Fruit fly (Drosophila melanogaster) whole organism, embryonic: ENCODE results near the gene AlkB.

Experiments used
- BEAF-32 ChIP-seq: fragments of 200-800 bp; sonication (Bioruptor generic); optimal IDR thresholded peaks from 3 replicates; lab custom pipeline; 2017; ENCODE audit warnings: missing biosample characterization, missing genetic modification characterization, mild to moderate bottlenecking, moderate library complexity, missing genetic modification reagents
- Bgb ChIP-seq: fragments of 200-800 bp; sonication (Bioruptor generic); IDR thresholded peaks from 2 replicates; pipeline ENCODE4 v1.3.6; 2022; ENCODE audit warnings: missing biosample characterization, missing genetic modification characterization; ENCODE audit not compliant: partially characterized antibody
- CG1024 ChIP-seq: fragments of 200-800 bp; sonication (Bioruptor generic); IDR thresholded peaks from 2 replicates; pipeline ENCODE4 v1.3.6; 2022; ENCODE audit warnings: missing biosample characterization, missing genetic modification characterization
- CG10431 ChIP-seq: fragments of 200-800 bp; sonication (Bioruptor generic); optimal IDR thresholded peaks from 3 replicates; lab custom pipeline; 2018; ENCODE audit warnings: missing biosample characterization, mild to moderate bottlenecking, missing genetic modification characterization
- CG10979 ChIP-seq: fragments of 200-800 bp; sonication (Bioruptor generic); optimal IDR thresholded peaks from 2 replicates; lab custom pipeline; 2018; ENCODE audit warnings: missing biosample characterization, mild to moderate bottlenecking, missing genetic modification characterization, moderate library complexity
- CG11560 ChIP-seq: fragments of 200-800 bp; sonication (Bioruptor generic); IDR thresholded peaks from 3 replicates; pipeline ENCODE4 v1.3.6; 2022; ENCODE audit warnings: missing biosample characterization, missing genetic modification characterization
- CG12659 ChIP-seq: fragments of 200-800 bp; sonication (Bioruptor generic); optimal IDR thresholded peaks from 3 replicates; lab custom pipeline; 2017; ENCODE audit warnings: mild to moderate bottlenecking, missing biosample characterization, missing genetic modification reagents, missing genetic modification characterization
- CG12769 ChIP-seq: fragments of 200-800 bp; sonication (Bioruptor generic); optimal IDR thresholded peaks from 2 replicates; lab custom pipeline; 2019; ENCODE audit warnings: missing biosample characterization, mild to moderate bottlenecking, missing genetic modification characterization, moderate library complexity
- CG13123 ChIP-seq: fragments of 200-800 bp; sonication (Bioruptor generic); optimal IDR thresholded peaks from 2 replicates; lab custom pipeline; 2016; ENCODE audit warnings: missing biosample characterization, missing genetic modification characterization
- CG15601 ChIP-seq: fragments of 200-800 bp; sonication (Bioruptor generic); optimal IDR thresholded peaks from 3 replicates; lab custom pipeline; 2019; ENCODE audit warnings: missing biosample characterization, mild to moderate bottlenecking, missing genetic modification characterization, moderate library complexity
- CG17186 ChIP-seq: fragments of 200-800 bp; sonication (Bioruptor generic); optimal IDR thresholded peaks from 3 replicates; lab custom pipeline; 2017; ENCODE audit warnings: missing biosample characterization, missing genetic modification reagents, missing genetic modification characterization
- CG17829 ChIP-seq: fragments of 200-800 bp; optimal IDR thresholded peaks from 2 replicates; lab custom pipeline; 2019; ENCODE audit warnings: missing biosample characterization, mild to moderate bottlenecking, missing genetic modification characterization, moderate library complexity
- CG1832 ChIP-seq: fragments of 200-800 bp; sonication (Bioruptor generic); optimal IDR thresholded peaks from 2 replicates; lab custom pipeline; 2017; ENCODE audit warnings: missing biosample characterization, mild to moderate bottlenecking, missing genetic modification characterization, inconsistent platforms
- CG18476 ChIP-seq: fragments of 200-800 bp; sonication (Bioruptor generic); optimal IDR thresholded peaks from 2 replicates; lab custom pipeline; 2016; ENCODE audit warnings: missing biosample characterization, mild to moderate bottlenecking, missing genetic modification characterization
- CG2120 ChIP-seq: fragments of 200-800 bp; sonication (Bioruptor generic); optimal IDR thresholded peaks from 3 replicates; lab custom pipeline; 2016; ENCODE audit warnings: missing biosample characterization, missing genetic modification characterization
- CG6791 ChIP-seq: fragments of 200-800 bp; sonication (Bioruptor generic); IDR thresholded peaks from 3 replicates; pipeline ENCODE4 v1.3.6; 2022; ENCODE audit warnings: missing biosample characterization, missing genetic modification characterization; ENCODE audit not compliant: partially characterized antibody
- CG7963 ChIP-seq: fragments of 200-800 bp; sonication (Bioruptor generic); IDR thresholded peaks from 3 replicates; pipeline ENCODE4 v1.3.6; 2022; ENCODE audit warnings: missing biosample characterization, missing genetic modification characterization; ENCODE audit not compliant: partially characterized antibody
- CG8944 ChIP-seq: fragments of 200-800 bp; sonication (Bioruptor generic); optimal IDR thresholded peaks from 3 replicates; lab custom pipeline; 2016; ENCODE audit warnings: missing biosample characterization, missing genetic modification characterization
- CG9437 ChIP-seq: fragments of 200-800 bp; sonication (Bioruptor generic); optimal IDR thresholded peaks from 2 replicates; lab custom pipeline; 2018; ENCODE audit warnings: missing biosample characterization, mild to moderate bottlenecking, missing genetic modification characterization
- CG9797 ChIP-seq: fragments of 200-800 bp; sonication (Bioruptor generic); optimal IDR thresholded peaks from 3 replicates; lab custom pipeline; 2018; ENCODE audit warnings: missing biosample characterization, mild to moderate bottlenecking, missing genetic modification characterization
- CHES-1-like ChIP-seq: fragments of 200-800 bp; sonication (Bioruptor generic); optimal IDR thresholded peaks from 2 replicates; lab custom pipeline; 2016; ENCODE audit warnings: missing biosample characterization, missing genetic modification characterization
- Dfd ChIP-seq, 2 experiments: fragments of >200 bp; optimal IDR thresholded peaks; 2 replicates each; lab custom pipeline; 2017; ENCODE audit warnings: missing biosample characterization in 2 of 2, missing genetic modification characterization in 2 of 2
- Ets97D ChIP-seq: fragments of 200-800 bp; sonication (Bioruptor generic); optimal IDR thresholded peaks from 3 replicates; lab custom pipeline; 2016; ENCODE audit warnings: missing biosample characterization, missing genetic modification characterization
- Jarid2 ChIP-seq: fragments of 200-800 bp; sonication (Bioruptor generic); optimal IDR thresholded peaks from 3 replicates; lab custom pipeline; 2017; ENCODE audit warnings: mild to moderate bottlenecking, missing biosample characterization, missing genetic modification reagents, missing genetic modification characterization
- Opbp ChIP-seq: fragments of 200-800 bp; sonication (Bioruptor generic); IDR thresholded peaks from 3 replicates; pipeline ENCODE4 v1.3.6; 2022; ENCODE audit warnings: missing biosample characterization, missing genetic modification characterization; ENCODE audit not compliant: partially characterized antibody
- Spps ChIP-seq: fragments of 200-800 bp; sonication (Bioruptor generic); optimal IDR thresholded peaks from 2 replicates; lab custom pipeline; 2018; ENCODE audit warnings: missing biosample characterization, mild to moderate bottlenecking, missing genetic modification characterization
- Sry-δ ChIP-seq: fragments of 200-800 bp; sonication (Bioruptor generic); optimal IDR thresholded peaks from 2 replicates; lab custom pipeline; 2016; ENCODE audit warnings: missing biosample characterization, missing genetic modification characterization
- Ssrp ChIP-seq: fragments of 200-800 bp; sonication (Bioruptor generic); optimal IDR thresholded peaks from 2 replicates; lab custom pipeline; 2018; ENCODE audit warnings: missing biosample characterization, mild to moderate bottlenecking, missing genetic modification characterization, moderate library complexity
- Xrp1 ChIP-seq: fragments of 200-800 bp; sonication (Bioruptor generic); IDR thresholded peaks from 2 replicates; pipeline ENCODE4 v1.3.6; 2022; ENCODE audit warnings: missing biosample characterization, missing genetic modification characterization
- amos ChIP-seq: fragments of 200-800 bp; sonication (Bioruptor generic); IDR thresholded peaks from 2 replicates; pipeline ENCODE4 v1.3.6; 2022; ENCODE audit warnings: missing biosample characterization, missing genetic modification characterization; ENCODE audit not compliant: partially characterized antibody
- crp ChIP-seq, 2 experiments: fragments of 200-800 bp; sonication (Bioruptor generic); optimal IDR thresholded peaks; 2 replicates in 1 of 2; 3 replicates in 1 of 2; lab custom pipeline; 2017; ENCODE audit warnings: missing biosample characterization in 2 of 2, missing genetic modification characterization in 2 of 2, mild to moderate bottlenecking in 1 of 2, moderate library complexity in 1 of 2
- dati ChIP-seq: fragments of 200-800 bp; sonication (Bioruptor generic); IDR thresholded peaks from 2 replicates; pipeline ENCODE4 v1.3.6; 2022; ENCODE audit warnings: missing biosample characterization, missing genetic modification characterization
- ftz-f1 ChIP-seq: fragments of 200-800 bp; sonication (Bioruptor generic); optimal IDR thresholded peaks from 2 replicates; lab custom pipeline; 2016; ENCODE audit warnings: missing biosample characterization, missing genetic modification characterization
- hbn ChIP-seq: fragments of 200-800 bp; sonication (Bioruptor generic); IDR thresholded peaks from 2 replicates; pipeline ENCODE4 v1.3.6; 2022; ENCODE audit warnings: missing biosample characterization, missing genetic modification characterization; ENCODE audit not compliant: partially characterized antibody
- jumu ChIP-seq: fragments of 200-800 bp; sonication (Bioruptor generic); optimal IDR thresholded peaks from 3 replicates; lab custom pipeline; 2016; ENCODE audit warnings: missing biosample characterization, missing genetic modification characterization
- kni ChIP-seq: fragments of 200-800 bp; sonication (Bioruptor generic); optimal IDR thresholded peaks from 3 replicates; lab custom pipeline; 2017; ENCODE audit warnings: mild to moderate bottlenecking, missing biosample characterization, missing genetic modification reagents, missing genetic modification characterization
- knrl ChIP-seq: fragments of 200-800 bp; sonication (Bioruptor generic); IDR thresholded peaks from 3 replicates; pipeline ENCODE4 v1.3.6; 2022; ENCODE audit warnings: missing biosample characterization, missing genetic modification characterization; ENCODE audit not compliant: partially characterized antibody
- mld ChIP-seq: fragments of 200-800 bp; sonication (Bioruptor generic); IDR thresholded peaks from 3 replicates; pipeline ENCODE4 v1.3.6; 2022; ENCODE audit warnings: missing biosample characterization, missing genetic modification characterization; ENCODE audit not compliant: partially characterized antibody
- phol ChIP-seq: fragments of 200-800 bp; sonication (Bioruptor generic); optimal IDR thresholded peaks from 3 replicates; lab custom pipeline; 2018; ENCODE audit warnings: missing biosample characterization, mild to moderate bottlenecking, missing genetic modification characterization, moderate library complexity
- sens ChIP-seq: fragments of 200-800 bp; sonication (Bioruptor generic); peaks from one replicate; lab custom pipeline; 2016; ENCODE audit warnings: missing biosample characterization, missing genetic modification characterization
- slp2 ChIP-seq: fragments of 200-800 bp; sonication (Bioruptor generic); optimal IDR thresholded peaks from 2 replicates; lab custom pipeline; 2016; ENCODE audit warnings: missing biosample characterization, missing genetic modification characterization
- sqz ChIP-seq: fragments of 200-800 bp; sonication (Bioruptor generic); optimal IDR thresholded peaks from 3 replicates; lab custom pipeline; 2018; ENCODE audit warnings: missing biosample characterization, mild to moderate bottlenecking, missing genetic modification characterization
- sug ChIP-seq: fragments of 200-800 bp; optimal IDR thresholded peaks from 2 replicates; lab custom pipeline; 2019; ENCODE audit warnings: missing biosample characterization, mild to moderate bottlenecking, missing genetic modification characterization, moderate library complexity
- tna ChIP-seq: fragments of 200-800 bp; sonication (Bioruptor generic); IDR thresholded peaks from 2 replicates; pipeline ENCODE4 v1.3.6; 2022; ENCODE audit warnings: missing biosample characterization, missing genetic modification characterization; ENCODE audit not compliant: partially characterized antibody
- toy ChIP-seq: fragments of 200-800 bp; sonication (Bioruptor generic); IDR thresholded peaks from 2 replicates; pipeline ENCODE4 v1.3.6; 2022; ENCODE audit warnings: missing biosample characterization, missing genetic modification characterization
- vnd ChIP-seq: fragments of 200-800 bp; sonication (Bioruptor generic); IDR thresholded peaks from 3 replicates; pipeline ENCODE4 v1.3.6; 2022; ENCODE audit warnings: missing biosample characterization, missing genetic modification characterization; ENCODE audit not compliant: partially characterized antibody
- vvl ChIP-seq: fragments of 200-800 bp; sonication (Bioruptor generic); IDR thresholded peaks from 2 replicates; pipeline ENCODE4 v1.3.6; 2022; ENCODE audit warnings: missing biosample characterization, missing genetic modification characterization
- zfh1 ChIP-seq: fragments of 200-800 bp; sonication (Bioruptor generic); IDR thresholded peaks from 3 replicates; pipeline ENCODE4 v1.3.6; 2022; ENCODE audit warnings: missing biosample characterization, missing genetic modification characterization

Gene AlkB

DNA sequence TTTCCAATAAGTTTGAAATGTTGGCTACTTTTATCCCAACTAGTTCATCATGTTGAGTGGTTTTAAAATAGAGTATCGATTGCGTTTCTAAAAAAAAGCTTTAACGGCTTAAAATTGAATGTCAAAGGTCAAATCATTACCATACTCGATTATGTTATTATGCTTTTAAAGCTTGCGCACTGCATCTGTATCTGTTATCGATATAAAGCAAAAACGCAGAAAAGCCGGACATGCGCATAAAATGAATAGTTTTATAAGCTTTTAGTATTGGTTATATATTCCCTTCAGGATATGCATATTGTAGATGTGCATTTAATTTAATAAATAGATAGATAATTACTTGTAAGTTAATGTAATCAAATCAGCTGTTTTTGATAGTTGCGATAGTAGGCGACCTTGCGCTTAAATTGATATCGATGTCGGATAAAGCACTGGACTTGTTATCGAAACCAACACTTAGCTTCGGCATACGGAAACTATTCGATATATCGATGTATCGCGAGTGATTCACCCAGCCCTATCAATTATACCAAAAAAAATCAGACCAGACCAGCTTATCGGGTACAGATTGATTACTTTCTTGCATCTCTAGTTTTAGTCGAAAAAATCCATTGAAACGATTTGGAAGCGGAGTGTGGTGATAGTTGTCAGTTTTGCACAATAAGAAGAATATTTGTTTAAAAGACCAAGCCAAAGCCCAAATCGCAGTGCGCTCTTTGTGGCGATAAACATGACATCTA lies 32.5 kb upstream of the AlkB start, which contains the start of gene shi (continued):
- TF ChIP-seq zfh1 (no peak), CG7963 (peak; percentile 98), CG12769 (peak; percentile 46), crp (GFP tag; optimal IDR thresholded peaks at IDR 0.05; lab: Kevin White, UChicago) (peak in 1 of 2 experiments; percentile 87), sens (GFP tag; lab: Kevin White, UChicago) (peak; percentile 88), toy (no peak), vvl (GFP tag; lab: Robert Waterston, UW) (peak; percentile 85; the same call in 1 of the 2 replicates), Sry-δ (peak; percentile 94), Dfd (GFP tag; optimal IDR thresholded peaks at IDR 0.05; lab: Kevin White, UChicago) (no peak), CG10979 (tag; lab: Kevin White, UChicago) (peak; percentile 1), kni (GFP tag; lab: Kevin White, UChicago) (peak; percentile 19), CG1024 (GFP tag; lab: Robert Waterston, UW) (0 out of 2 replicates have a peak, but pooled peaks have one; percentile 18), vnd (peak; percentile 99), CG17186 (GFP tag; lab: Kevin White, UChicago) (peak; percentile 80), ftz-f1 (peak; percentile 96), Jarid2 (GFP tag; lab: Kevin White, UChicago) (peak; percentile 81), CG8944 (GFP tag; lab: Kevin White, UChicago) (no peak), mld (peak; percentile 96), tna (peak; percentile 98), CG9437 (GFP tag; lab: Kevin White, UChicago) (no peak), CG15601 (peak; percentile 89), CG6791 (GFP tag; lab: Robert Waterston, UW) (peak; percentile 99), dati (no peak), CG18476 (GFP tag; lab: Kevin White, UChicago) (no peak), CG12659 (GFP tag; lab: Kevin White, UChicago) (peak; percentile 76), CG2120 (GFP tag; lab: Kevin White, UChicago) (peak; percentile 48), Bgb (peak; percentile 99), knrl (GFP tag; lab: Robert Waterston, UW) (peak; percentile 97), slp2 (no peak), CG1832 (GFP tag; lab: Kevin White, UChicago) (no peak), sug (peak; percentile 46), Xrp1 (GFP tag; lab: Robert Waterston, UW) (no peak), Spps (tag; lab: Kevin White, UChicago) (no peak), Ssrp (tag; lab: Kevin White, UChicago) (no peak), CG13123 (GFP tag; lab: Kevin White, UChicago) (no peak), jumu (peak; percentile 0), CG17829 (peak; percentile 37), CG10431 (GFP tag; lab: Kevin White, UChicago) (peak; percentile 28), sqz (peak; percentile 50), Opbp (peak; percentile 98), CG11560 (peak; percentile 95), Ets97D (GFP tag; lab: Kevin White, UChicago) (peak; percentile 69), phol (tag; lab: Kevin White, UChicago) (peak; percentile 44), CG9797 (GFP tag; lab: Kevin White, UChicago) (peak; percentile 85), CHES-1-like (peak; percentile 44), hbn (GFP tag; lab: Robert Waterston, UW) (peak; percentile 96), BEAF-32 (GFP tag; lab: Kevin White, UChicago) (peak; percentile 98), amos (GFP tag; lab: Robert Waterston, UW) (peak; percentile 99)
